Worm (Caenorhabditis elegans): ENCODE measurements around the gene Y41D4A.3.

DNA sequence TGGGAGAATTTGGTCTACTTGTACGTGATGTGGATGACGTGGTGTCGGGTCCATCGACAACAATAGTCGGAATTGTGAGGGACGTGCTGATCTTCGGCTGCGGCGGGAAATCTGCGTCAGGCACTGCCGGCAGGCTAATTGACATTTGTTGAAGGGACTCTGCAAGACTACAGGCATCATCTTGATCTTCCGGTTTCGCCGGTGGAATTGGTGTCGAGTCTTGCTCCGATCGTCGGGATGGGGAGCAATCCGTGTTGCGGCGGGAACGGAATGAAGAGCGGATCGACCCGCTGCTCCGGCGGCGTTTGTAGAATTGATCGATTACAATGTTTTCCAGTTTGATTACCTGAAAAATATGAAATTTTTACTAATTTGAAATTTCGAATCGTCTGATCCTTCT is 1.1 kb upstream of the Y41D4A.3 start:
- TF ChIP-seq fos-1 (tag; optimal IDR thresholded peaks at IDR 0.05) (no peak), zag-1 (tag; optimal IDR thresholded peaks at IDR 0.05) (no peak), snpc-4 (tag; optimal IDR thresholded peaks at IDR 0.05) (no peak), nhr-43 (tag; optimal IDR thresholded peaks at IDR 0.05; ENCODE audit: poor library complexity, severe bottlenecking) (no peak), ceh-9 (tag; optimal IDR thresholded peaks at IDR 0.05) (no peak), nhr-28 (tag; optimal IDR thresholded peaks at IDR 0.05) (no peak), aly-2 (tag; optimal IDR thresholded peaks at IDR 0.05) (no peak), fkh-2 (tag; optimal IDR thresholded peaks at IDR 0.05) (no peak), fkh-10 (GFP tag; optimal IDR thresholded peaks at IDR 0.05) (no peak), jun-1 (tag; optimal IDR thresholded peaks at IDR 0.05) (no peak), nhr-77 (tag; optimal IDR thresholded peaks at IDR 0.05) (no peak), ama-1 (optimal IDR thresholded peaks at IDR 0.05) (no peak), egl-27 (tag; optimal IDR thresholded peaks at IDR 0.05) (no peak)

Data from whole organism, L3 larva.